Fruit fly (Drosophila melanogaster) Kc167 (cell line): ENCODE measurements around the gene CG5535.

Experiments
- Myc ChIP-seq: fragments of >200 bp; optimal IDR thresholded peaks from 2 replicates; lab custom pipeline; 2017; ENCODE audit warnings: missing external identifiers
- Sin3A ChIP-seq: fragments of >200 bp; optimal IDR thresholded peaks from 2 replicates; lab custom pipeline; 2018; ENCODE audit warnings: missing external identifiers
- h ChIP-seq: fragments of >200 bp; optimal IDR thresholded peaks from 3 replicates; lab custom pipeline; 2018; ENCODE audit warnings: missing external identifiers
- insv ChIP-seq: fragments of >200 bp; optimal IDR thresholded peaks from 3 replicates; lab custom pipeline; 2018; ENCODE audit warnings: missing external identifiers
- psq ChIP-seq: fragments of >200 bp; optimal IDR thresholded peaks from 2 replicates; lab custom pipeline; 2017; ENCODE audit warnings: missing external identifiers
- ttk ChIP-seq: sonication (Bioruptor generic); optimal IDR thresholded peaks from 2 replicates; lab custom pipeline; 2017; ENCODE audit warnings: missing external identifiers

Gene CG5535

DNA sequence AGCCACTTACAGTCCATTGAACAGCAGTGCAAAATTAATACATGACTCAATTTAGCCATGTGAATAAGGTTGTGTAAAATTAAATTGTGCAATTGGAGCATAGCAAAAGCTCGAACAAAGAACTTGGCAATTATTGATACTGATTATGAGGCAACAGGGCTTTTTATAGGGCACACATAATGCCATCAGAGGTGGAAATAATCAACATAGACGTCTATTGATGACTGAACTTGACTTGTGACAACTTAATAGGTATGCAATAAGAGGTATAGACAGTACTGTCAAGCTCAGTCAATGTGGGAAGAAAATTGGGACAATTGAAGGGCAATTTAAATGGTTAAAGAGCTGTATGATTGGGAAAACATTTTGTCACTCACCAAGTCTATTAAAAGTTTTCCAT is 36.5 kb downstream of the CG5535 start, which contains the start of gene Ir75b:
Ir75b (minus strand) TSS at position 101 of the 400 bp plus-strand sequence.
- TF ChIP-seq h (lab: Kevin White, UChicago) (no peak), ttk (lab: Kevin White, UChicago) (no peak), Sin3A (lab: Kevin White, UChicago) (no peak), insv (lab: Kevin White, UChicago) (no peak), Myc (no peak), psq (no peak)

DNA sequence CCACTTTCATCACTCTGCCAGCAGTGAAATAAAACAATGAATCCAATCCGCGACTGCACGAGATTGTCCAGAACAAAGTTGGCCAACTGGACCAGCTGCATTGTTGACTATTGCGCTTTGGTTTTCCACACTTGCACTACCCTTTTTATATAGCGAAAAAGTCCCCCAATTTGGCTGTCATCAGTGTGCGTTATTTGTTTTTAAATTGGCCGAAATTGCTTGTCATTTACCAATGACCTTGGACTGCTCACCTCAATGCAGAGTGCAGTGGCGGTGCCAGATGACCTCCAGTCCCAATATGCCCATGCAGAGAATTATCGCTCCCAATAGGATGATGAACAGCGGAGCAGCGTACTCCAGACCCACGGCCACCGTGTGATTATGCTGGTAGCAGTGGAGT is 38.8 kb downstream of the CG5535 start, which contains the start of gene Ir75a:
Ir75a (minus strand) TSS at position 101 of the 400 bp plus-strand sequence.
- no peak for TF ChIP-seq Myc

DNA sequence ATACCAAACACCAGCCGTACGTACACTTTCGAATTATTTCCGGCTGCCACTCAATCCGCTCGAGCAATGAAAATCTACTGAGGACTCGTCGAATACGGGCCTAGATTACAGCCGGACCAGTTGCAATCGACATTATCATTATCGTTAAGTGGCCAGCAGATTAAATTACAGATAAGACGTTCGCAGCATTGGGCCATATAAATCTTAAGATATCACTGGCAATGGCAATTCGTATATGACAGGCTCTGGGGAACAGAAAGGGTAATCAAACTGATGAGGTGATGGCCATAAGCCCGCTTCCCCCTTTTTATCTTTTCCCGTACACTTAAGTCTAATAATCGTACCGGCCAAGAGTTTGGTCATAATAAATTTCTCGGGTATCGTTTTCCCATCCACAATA is 42.6 kb downstream of the CG5535 start, which contains the start of gene Cln3:
Cln3 (minus strand) TSS at position 84 of the 400 bp plus-strand sequence.
- no peak for TF ChIP-seq Myc
- no peak for TF ChIP-seq insv (lab: Kevin White, UChicago)
- TF ChIP-seq ttk (lab: Kevin White, UChicago), result no peak
- TF ChIP-seq psq, result no peak
- no peak for TF ChIP-seq h (lab: Kevin White, UChicago)
- TF ChIP-seq Sin3A (lab: Kevin White, UChicago), result no peak

DNA sequence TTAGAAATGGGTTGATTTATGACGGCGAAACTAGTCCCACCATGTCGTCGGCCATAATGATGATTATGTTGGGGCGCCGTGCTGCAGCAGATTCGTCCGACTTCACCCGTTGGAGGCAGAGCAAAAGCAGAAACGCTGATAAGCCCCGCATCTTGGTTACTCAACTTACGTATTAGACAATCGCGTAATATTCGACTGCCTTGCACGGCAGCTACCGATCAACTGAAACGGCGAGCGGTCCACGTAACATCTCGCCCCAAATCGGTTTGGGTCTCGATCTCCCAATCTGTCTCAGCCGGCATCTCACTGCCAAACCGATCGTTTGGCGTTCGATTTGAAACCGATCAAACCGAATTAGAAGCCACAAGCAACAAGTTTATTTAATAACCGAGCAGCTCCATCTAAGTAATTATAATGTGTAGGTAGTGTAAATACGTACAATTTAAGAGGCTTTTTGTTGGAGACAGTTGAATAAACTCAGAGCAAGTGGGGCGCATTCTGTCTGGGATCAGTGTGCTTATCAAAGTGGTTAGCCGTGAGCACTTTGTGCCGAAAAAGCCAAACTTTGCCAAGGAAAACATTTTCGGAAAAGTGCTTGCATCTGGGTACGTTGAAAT is 47.9 kb downstream of the CG5535 start, which contains the start of gene CG32191:
CG32191 (minus strand) TSS at position 550 of the 617 bp plus-strand sequence.
- TF ChIP-seq Sin3A (lab: Kevin White, UChicago) (no peak), h (lab: Kevin White, UChicago) (no peak)

DNA sequence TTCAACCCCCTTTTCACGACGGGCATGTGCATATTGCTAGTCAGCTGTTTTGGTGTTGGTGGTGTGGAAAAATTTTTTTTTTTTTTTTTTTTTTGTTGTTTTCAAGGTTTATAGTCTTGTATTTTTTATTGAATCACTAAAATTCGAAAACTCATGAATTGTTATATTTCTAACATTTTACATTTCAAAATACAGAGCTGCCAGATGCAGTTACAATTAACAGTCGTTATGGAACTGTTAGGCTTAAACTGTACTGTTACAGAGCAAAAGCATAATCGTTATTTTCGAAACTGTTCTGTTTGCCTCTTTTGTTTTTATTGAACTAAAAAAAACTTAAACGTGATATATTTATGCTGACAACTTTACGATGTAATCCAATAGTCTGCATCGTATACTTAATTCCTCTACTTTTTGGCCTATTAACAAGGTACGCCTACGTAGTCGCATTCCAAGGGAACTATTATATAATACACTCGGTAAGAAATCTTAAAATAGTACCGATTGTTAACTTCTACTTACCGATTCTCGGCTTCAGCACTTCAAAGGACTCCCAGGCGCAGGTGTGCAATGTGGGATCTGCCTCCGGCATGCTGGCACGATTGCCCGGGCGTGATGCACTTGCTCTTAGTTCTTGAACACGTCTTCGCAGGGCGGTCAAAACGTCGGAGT is 50.1 kb downstream of the CG5535 start, which contains the start of gene CG32187:
CG32187 (minus strand) TSS at position 9 of the 669 bp plus-strand sequence.
- TF ChIP-seq Myc, result no peak
- no peak for TF ChIP-seq Sin3A (lab: Kevin White, UChicago)
- no peak for TF ChIP-seq insv (lab: Kevin White, UChicago)
- no peak for TF ChIP-seq ttk (lab: Kevin White, UChicago)
- TF ChIP-seq h (lab: Kevin White, UChicago), result no peak
- no peak for TF ChIP-seq psq

DNA sequence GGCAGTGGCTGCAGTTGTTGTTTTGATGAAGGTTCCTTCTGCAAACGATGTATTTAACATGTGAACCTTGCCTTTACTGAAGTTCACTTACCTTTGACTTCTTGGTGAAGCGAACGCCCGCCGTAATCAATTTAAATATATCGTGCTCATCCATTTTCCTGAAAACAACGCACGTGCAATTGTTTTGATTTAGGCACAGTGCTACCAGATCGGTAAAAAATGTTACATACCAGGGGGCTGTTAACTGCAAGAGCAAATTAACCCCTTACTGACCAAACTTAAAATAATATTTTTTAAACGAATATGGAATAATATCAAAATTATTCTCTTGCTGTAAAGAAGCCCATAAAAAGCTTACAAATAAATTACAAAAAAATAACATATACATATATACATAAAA is 52.1 kb downstream of the CG5535 start, which contains the start of gene ais:
ais (minus strand) TSS at position 205 of the 400 bp plus-strand sequence.
- no peak for TF ChIP-seq h (lab: Kevin White, UChicago)
- no peak for TF ChIP-seq ttk (lab: Kevin White, UChicago)
- no peak for TF ChIP-seq Myc
- TF ChIP-seq psq, result no peak
- TF ChIP-seq insv (lab: Kevin White, UChicago), result no peak
